Worm (Caenorhabditis elegans) whole organism, L4/young adult: ENCODE measurements around the gene F18E3.13.

Experiments
- W03F9.2 ChIP-seq: fragments of 150-350 bp; optimal IDR thresholded peaks from 2 replicates; lab custom pipeline; 2014; ENCODE audit warnings: missing biosample characterization, missing genetic modification characterization
- dao-5 ChIP-seq: sonication (generic microtip); optimal IDR thresholded peaks from 2 replicates; lab custom pipeline; 2016; ENCODE audit warnings: missing genotype, missing genetic modification characterization, moderate library complexity, missing compliant biosample characterization
- him-1 ChIP-seq: sonication (generic microtip); optimal IDR thresholded peaks from 2 replicates; lab custom pipeline; 2016; ENCODE audit warnings: missing genotype, missing genetic modification reagents, missing genetic modification characterization, missing compliant biosample characterization

The F18E3.13 gene

DNA sequence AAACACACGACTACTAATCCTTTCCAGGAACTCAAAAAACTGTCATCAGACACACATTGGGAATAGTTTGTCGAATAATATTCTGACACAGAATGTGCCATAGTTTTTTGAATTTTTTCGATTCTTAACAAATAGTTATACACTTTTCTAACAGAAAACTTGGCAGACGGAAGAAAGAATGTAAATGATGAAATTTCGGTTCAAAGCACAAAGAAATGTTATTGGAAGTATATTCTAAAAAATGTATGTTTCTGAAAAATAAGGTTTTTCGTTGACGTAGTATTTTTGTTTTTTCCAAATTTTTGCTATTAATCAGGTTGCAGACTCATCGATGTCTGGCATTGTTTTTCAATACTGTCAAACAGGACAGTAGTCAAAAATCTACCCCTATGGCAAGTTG, 44.9 kb downstream of the F18E3.13 start, which contains the start of gene srh-92:
TSS of gene srh-92 (minus strand) at position 101 of the 400 bp plus-strand sequence.
- TF ChIP-seq him-1 = no peak
- no peak for TF ChIP-seq W03F9.2 (tag; lab: Kevin White, UChicago)
- TF ChIP-seq dao-5 (tag; lab: Kevin White, UChicago) = no peak

DNA sequence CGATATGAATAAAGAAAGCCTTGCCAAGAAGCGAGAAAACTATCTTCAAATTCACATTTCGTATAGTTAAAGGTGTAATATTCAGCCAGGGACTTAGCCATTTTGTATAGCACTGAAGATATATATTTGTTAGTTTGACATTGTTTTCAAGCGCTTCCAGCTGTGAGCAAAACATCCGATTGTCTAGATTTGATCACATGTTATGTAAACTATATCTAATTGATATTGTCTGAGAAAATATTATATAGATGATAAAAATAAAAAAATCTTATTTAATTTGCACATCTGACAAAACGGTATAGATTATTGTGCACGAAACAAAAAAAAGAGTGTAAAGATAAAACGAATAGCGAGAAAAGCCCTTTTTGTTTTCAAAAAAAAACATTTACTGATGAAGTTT, 48.7 kb downstream of the F18E3.13 start, which contains the start of gene srh-89:
TSS of gene srh-89 (minus strand) at position 101 of the 400 bp plus-strand sequence.
- TF ChIP-seq him-1 (no peak), W03F9.2 (tag; lab: Kevin White, UChicago) (no peak), dao-5 (tag; lab: Kevin White, UChicago) (no peak)

DNA sequence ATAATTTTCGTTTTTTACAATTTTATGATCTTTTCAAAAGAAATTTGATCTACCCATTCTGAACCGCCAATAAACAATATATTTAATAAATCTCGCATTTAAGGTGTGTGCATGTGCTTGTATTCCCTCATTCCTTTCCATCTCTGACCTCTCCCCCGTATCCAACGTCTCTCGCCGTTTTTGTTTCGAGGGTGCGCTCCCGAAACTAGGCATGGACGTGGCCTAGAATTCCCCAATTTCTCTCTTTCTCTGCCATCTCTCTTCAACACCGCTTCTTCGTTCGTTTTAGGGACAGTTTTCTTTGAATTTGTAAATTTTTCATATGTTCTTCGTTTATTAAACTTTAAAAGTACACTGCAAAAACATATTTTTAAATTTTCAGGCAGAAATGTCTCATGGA, 49.5 kb downstream of the F18E3.13 start, which contains the start of gene F25E5.1:
TSS of gene F25E5.1 (plus strand) at position 376 of the 400 bp plus-strand sequence.
- TF ChIP-seq W03F9.2 (tag; lab: Kevin White, UChicago) = no peak
- no peak for TF ChIP-seq dao-5 (tag; lab: Kevin White, UChicago)
- no peak for TF ChIP-seq him-1
